Fruit fly (Drosophila melanogaster): ENCODE data around the gene strat.

strat gene

DNA sequence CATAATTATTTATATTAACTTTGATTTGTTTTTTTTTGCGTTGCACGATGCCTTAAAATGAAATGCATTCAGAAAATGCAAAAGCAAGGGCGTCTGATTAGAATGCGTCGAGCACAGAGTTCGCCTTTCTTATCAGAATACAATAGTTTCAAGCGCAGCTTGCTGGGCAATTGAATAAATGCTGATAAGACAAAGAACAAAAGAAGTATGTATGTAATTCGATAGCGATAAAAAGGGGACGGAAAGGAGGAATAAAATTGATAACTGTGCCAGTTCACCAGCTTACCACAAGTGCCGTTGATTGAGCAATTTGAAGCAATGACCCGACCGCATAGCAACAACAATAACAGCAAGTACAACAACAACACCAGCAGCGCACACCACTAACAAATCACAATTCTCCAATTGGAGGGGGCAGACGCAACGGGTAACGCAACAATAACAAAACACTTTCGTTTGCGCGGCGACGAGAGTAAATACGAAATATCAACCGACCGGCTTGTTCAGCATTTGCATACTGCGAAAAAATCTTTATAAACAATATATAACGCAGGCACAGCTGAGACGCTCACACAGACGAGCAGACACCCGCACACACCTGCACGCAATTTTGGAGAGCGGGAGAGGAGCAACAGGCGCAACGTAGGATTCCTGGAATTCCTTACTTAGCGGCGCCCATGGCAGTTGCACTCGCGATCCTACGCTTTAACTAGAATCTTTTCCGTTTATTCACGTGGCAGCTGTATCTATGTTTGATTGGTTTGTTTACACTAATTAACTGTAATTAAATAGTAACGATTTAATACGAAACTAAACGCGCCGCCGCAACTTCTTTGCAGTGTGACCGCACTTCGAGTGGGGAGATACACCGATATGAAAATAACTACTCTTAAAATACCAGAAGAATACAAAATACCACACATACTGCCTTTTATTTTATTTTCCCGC lies 19.6 kb upstream of the strat start, which contains the start of gene Btk (continued):
- TF ChIP-seq jing (GFP tag; optimal IDR thresholded peaks at IDR 0.05) (no peak), wor (GFP tag; IDR thresholded peaks at IDR 0.05) (no peak), CG4360 (GFP tag; IDR thresholded peaks at IDR 0.05) (peak; percentile 96), CG17385 (GFP tag; optimal IDR thresholded peaks at IDR 0.05) (peak; percentile 0), CG12219 (GFP tag; optimal IDR thresholded peaks at IDR 0.05) (no peak), repo (GFP tag; optimal IDR thresholded peaks at IDR 0.05) (no peak), CG4617 (GFP tag; optimal IDR thresholded peaks at IDR 0.05; ENCODE audit: borderline replicate concordance) (no peak), Mrtf (GFP tag; IDR thresholded peaks at IDR 0.05) (no peak), Sry-δ (GFP tag; optimal IDR thresholded peaks at IDR 0.05) (no peak), CG8765 (GFP tag; IDR thresholded peaks at IDR 0.05) (no peak), dmrt99B (tag; optimal IDR thresholded peaks at IDR 0.05) (no peak), dysf (GFP tag; IDR thresholded peaks at IDR 0.05) (no peak), ara (GFP tag; IDR thresholded peaks at IDR 0.05) (no peak), ham (GFP tag; IDR thresholded peaks at IDR 0.05) (no peak), CG7372 (GFP tag; IDR thresholded peaks at IDR 0.05) (no peak), BtbVII (GFP tag; optimal IDR thresholded peaks at IDR 0.05) (no peak), CG9727 (GFP tag; optimal IDR thresholded peaks at IDR 0.05) (peak; percentile 46), ase (GFP tag; IDR thresholded peaks at IDR 0.05) (no peak), CG5180 (GFP tag; optimal IDR thresholded peaks at IDR 0.05) (no peak), CG8944 (GFP tag; optimal IDR thresholded peaks at IDR 0.05) (no peak), wdn (GFP tag; IDR thresholded peaks at IDR 0.05) (no peak), CG2120 (GFP tag; optimal IDR thresholded peaks at IDR 0.05) (no peak), mld (GFP tag; IDR thresholded peaks at IDR 0.05; ENCODE audit: partially characterized antibody) (no peak), CG9797 (GFP tag; optimal IDR thresholded peaks at IDR 0.05) (peak; percentile 82), B-H2 (GFP tag; optimal IDR thresholded peaks at IDR 0.05) (no peak), gro (GFP tag; optimal IDR thresholded peaks at IDR 0.05) (no peak), CG4730 (GFP tag; IDR thresholded peaks at IDR 0.05) (no peak), CG10959 (GFP tag; IDR thresholded peaks at IDR 0.05) (no peak), Meics (GFP tag; optimal IDR thresholded peaks at IDR 0.05) (no peak), Nf-YB (GFP tag; optimal IDR thresholded peaks at IDR 0.05) (no peak), insv (GFP tag; optimal IDR thresholded peaks at IDR 0.05) (peak; percentile 92 to 99), Side (GFP tag; optimal IDR thresholded peaks at IDR 0.05) (peak; percentile 15), CG3838 (GFP tag; optimal IDR thresholded peaks at IDR 0.05) (no peak), Awh (GFP tag; IDR thresholded peaks at IDR 0.05) (peak; percentile 44; the same call in 1 of the 2 replicates), Atf6 (GFP tag; IDR thresholded peaks at IDR 0.05) (no peak), CG17328 (GFP tag; IDR thresholded peaks at IDR 0.05) (no peak), D (optimal IDR thresholded peaks at IDR 0.05) (peak; percentile 96), D (GFP tag; optimal IDR thresholded peaks at IDR 0.05) (no peak), cg (GFP tag; optimal IDR thresholded peaks at IDR 0.05) (peak; percentile 67), CG10209 (GFP tag; optimal IDR thresholded peaks at IDR 0.05) (no peak), Rx (GFP tag; IDR thresholded peaks at IDR 0.05) (no peak), cwo (GFP tag; optimal IDR thresholded peaks at IDR 0.05) (no peak), slbo (GFP tag; IDR thresholded peaks at IDR 0.05) (no peak), eyg (GFP tag; optimal IDR thresholded peaks at IDR 0.05) (no peak), CTCF (GFP tag; optimal IDR thresholded peaks at IDR 0.05) (peak; percentile 79), Tbp (GFP tag; optimal IDR thresholded peaks at IDR 0.05) (no peak), scrt (GFP tag; optimal IDR thresholded peaks at IDR 0.05) (peak; percentile 83), nmo (GFP tag; optimal IDR thresholded peaks at IDR 0.05) (peak; percentile 16), bigmax (GFP tag; optimal IDR thresholded peaks at IDR 0.05) (peak; percentile 17), CG1792 (GFP tag; optimal IDR thresholded peaks at IDR 0.05) (no peak), Sox102F (GFP tag; optimal IDR thresholded peaks at IDR 0.05) (no peak)

Data from whole organism, embryonic.